Worm (Caenorhabditis elegans) whole organism, L1 larva: Measurements from ENCODE around the gene T04A8.18.
"Not testable (repeated sequence)": the region's sequence is repeated elsewhere in the genome, so short reads cannot be mapped to it uniquely, and the experiment has no call there.

ENCODE experiments used
- C04F5.9 ChIP-seq: sonication (generic microtip); optimal IDR thresholded peaks from 2 replicates; lab custom pipeline; 2016; ENCODE audit warnings: missing genetic modification characterization, missing compliant biosample characterization
- C16A3.4 ChIP-seq: fragments of 150-350 bp; optimal IDR thresholded peaks from 2 replicates; lab custom pipeline; 2014; ENCODE audit warnings: missing biosample characterization, missing genetic modification characterization
- F16B12.6 ChIP-seq: fragments of 150-350 bp; optimal IDR thresholded peaks from 2 replicates; lab custom pipeline; 2014; ENCODE audit warnings: missing biosample characterization, missing genetic modification characterization
- alr-1 ChIP-seq: fragments of 200-800 bp; sonication (Bioruptor generic); optimal IDR thresholded peaks from 2 replicates; lab custom pipeline; 2018; ENCODE audit warnings: borderline replicate concordance, mild to moderate bottlenecking, missing genetic modification characterization, missing compliant biosample characterization
- ama-1 ChIP-seq: fragments of 150-350 bp; optimal IDR thresholded peaks from 2 replicates; lab custom pipeline; 2014
- blmp-1 ChIP-seq: fragments of 150-350 bp; optimal IDR thresholded peaks from 2 replicates; lab custom pipeline; 2014; ENCODE audit warnings: missing biosample characterization, missing genetic modification characterization
- ceh-63 ChIP-seq: fragments of 200-800 bp; sonication (Bioruptor generic); optimal IDR thresholded peaks from 2 replicates; lab custom pipeline; 2018; ENCODE audit warnings: mild to moderate bottlenecking, missing genetic modification characterization, missing compliant biosample characterization
- ceh-8 ChIP-seq: fragments of 200-800 bp; sonication (Bioruptor generic); optimal IDR thresholded peaks from 2 replicates; lab custom pipeline; 2018; ENCODE audit warnings: mild to moderate bottlenecking, missing genetic modification characterization, moderate library complexity, missing compliant biosample characterization
- ceh-82 ChIP-seq, 3 experiments: fragments of 150-350 bp in 1 of 3; sonication (generic microtip) in 2 of 3; optimal IDR thresholded peaks; 2 replicates each; lab custom pipeline; 2014 to 2017; ENCODE audit warnings: missing biosample characterization in 3 of 3, missing genetic modification characterization in 3 of 3
- ces-1 ChIP-seq: fragments of 150-350 bp; optimal IDR thresholded peaks from 2 replicates; lab custom pipeline; 2014; ENCODE audit warnings: missing biosample characterization, missing genetic modification reagents, missing genetic modification characterization
- dpl-1 ChIP-seq, 3 experiments: fragments of 150-350 bp in 2 of 3; sonication (generic microtip) in 1 of 3; optimal IDR thresholded peaks; 2 replicates each; lab custom pipeline; 2014 to 2017; ENCODE audit warnings: missing biosample characterization in 3 of 3, missing genetic modification characterization in 3 of 3, missing genetic modification reagents in 3 of 3
- efl-1 ChIP-seq, 4 experiments: fragments of 150-350 bp; optimal IDR thresholded peaks in 3 of 4; peaks in 1 of 4; 1 replicate in 1 of 4; 2 replicates in 3 of 4; lab custom pipeline; 2014; ENCODE audit warnings: missing biosample characterization in 2 of 4, missing genetic modification characterization in 2 of 4, missing genetic modification reagents in 2 of 4
- egl-13 ChIP-seq: sonication (generic microtip); optimal IDR thresholded peaks from 2 replicates; lab custom pipeline; 2016; ENCODE audit warnings: missing genotype, missing genetic modification reagents, missing genetic modification characterization, missing compliant biosample characterization
- elt-3 ChIP-seq, 6 experiments: fragments of 150-350 bp in 1 of 6; sonication (generic microtip); optimal IDR thresholded peaks; 2 replicates each; lab custom pipeline; 2017 to 2018; ENCODE audit warnings: missing biosample characterization in 6 of 6, missing genetic modification characterization in 6 of 6, inconsistent platforms in 1 of 6
- fkh-4 ChIP-seq: sonication (generic microtip); optimal IDR thresholded peaks from 2 replicates; lab custom pipeline; 2016; ENCODE audit warnings: missing compliant biosample characterization, missing genetic modification characterization, borderline replicate concordance
- hlh-17 ChIP-seq: fragments of 200-800 bp; sonication (Bioruptor generic); optimal IDR thresholded peaks from 2 replicates; lab custom pipeline; 2018; ENCODE audit warnings: missing genetic modification characterization, mild to moderate bottlenecking, missing compliant biosample characterization, moderate library complexity, borderline replicate concordance
- hpl-2 ChIP-seq: fragments of 150-350 bp; optimal IDR thresholded peaks from 2 replicates; lab custom pipeline; 2014; ENCODE audit warnings: missing biosample characterization, missing genetic modification reagents, missing genetic modification characterization
- irx-1 ChIP-seq: sonication (generic microtip); optimal IDR thresholded peaks from 2 replicates; lab custom pipeline; 2016; ENCODE audit warnings: missing genetic modification characterization, missing compliant biosample characterization
- lin-14 ChIP-seq: fragments of 200-800 bp; sonication (Bioruptor generic); optimal IDR thresholded peaks from 2 replicates; lab custom pipeline; 2018; ENCODE audit warnings: mild to moderate bottlenecking, missing genetic modification characterization, moderate library complexity, missing compliant biosample characterization
- lin-35 ChIP-seq, 2 experiments: fragments of 150-350 bp; optimal IDR thresholded peaks; 2 replicates each; lab custom pipeline; 2014; ENCODE audit warnings: missing biosample characterization in 2 of 2, missing genetic modification characterization in 2 of 2, missing genetic modification reagents in 2 of 2
- lsy-2 ChIP-seq, 2 experiments: fragments of 150-350 bp; optimal IDR thresholded peaks; 2 replicates each; lab custom pipeline; 2014; ENCODE audit warnings: missing biosample characterization in 2 of 2, missing genetic modification characterization in 2 of 2
- mdl-1 ChIP-seq, 2 experiments: fragments of 150-350 bp; optimal IDR thresholded peaks; 2 replicates each; lab custom pipeline; 2014 to 2017; ENCODE audit warnings: missing biosample characterization in 2 of 2, missing genetic modification characterization in 2 of 2, inconsistent platforms in 1 of 2
- nhr-11 ChIP-seq: fragments of 150-350 bp; optimal IDR thresholded peaks from 2 replicates; lab custom pipeline; 2014; ENCODE audit warnings: missing biosample characterization, missing genetic modification characterization
- nhr-12 ChIP-seq: sonication (generic microtip); optimal IDR thresholded peaks from 2 replicates; lab custom pipeline; 2017; ENCODE audit warnings: missing biosample characterization, missing genetic modification characterization
- nhr-19 ChIP-seq: fragments of 200-800 bp; sonication (Bioruptor generic); conservative IDR thresholded peaks from 2 replicates; pipeline ENCODE4 v1.3.6; 2022; ENCODE audit warnings: missing genetic modification characterization, missing compliant biosample characterization
- nhr-20 ChIP-seq: sonication (generic microtip); optimal IDR thresholded peaks from 2 replicates; lab custom pipeline; 2016; ENCODE audit warnings: mild to moderate bottlenecking, missing genetic modification characterization, missing compliant biosample characterization
- nhr-71 ChIP-seq: sonication (generic microtip); optimal IDR thresholded peaks from 2 replicates; lab custom pipeline; 2016; ENCODE audit warnings: mild to moderate bottlenecking, missing genetic modification characterization, moderate library complexity, missing compliant biosample characterization
- pag-3 ChIP-seq: sonication (generic microtip); optimal IDR thresholded peaks from 2 replicates; lab custom pipeline; 2017; ENCODE audit warnings: missing genetic modification characterization, mild to moderate bottlenecking, missing compliant biosample characterization, antibody characterized with exemption, borderline replicate concordance; ENCODE audit not compliant: insufficient read depth
- pqm-1 ChIP-seq: sonication (generic microtip); optimal IDR thresholded peaks from 3 replicates; lab custom pipeline; 2017; ENCODE audit warnings: missing biosample characterization, missing genetic modification characterization
- rnt-1 ChIP-seq: sonication (generic microtip); optimal IDR thresholded peaks from 2 replicates; lab custom pipeline; 2016; ENCODE audit warnings: mild to moderate bottlenecking, missing genetic modification characterization, moderate library complexity, missing compliant biosample characterization
- snpc-4 ChIP-seq: fragments of 150-350 bp; optimal IDR thresholded peaks from 2 replicates; lab custom pipeline; 2014; ENCODE audit warnings: missing biosample characterization, missing genetic modification characterization
- snu-23 ChIP-seq: sonication (generic microtip); optimal IDR thresholded peaks from 2 replicates; lab custom pipeline; 2016; ENCODE audit warnings: missing genetic modification characterization, missing compliant biosample characterization
- sox-4 ChIP-seq: sonication (generic microtip); optimal IDR thresholded peaks from 2 replicates; lab custom pipeline; 2016; ENCODE audit warnings: missing genetic modification characterization, missing compliant biosample characterization
- tbx-2 ChIP-seq: sonication (generic microtip); optimal IDR thresholded peaks from 2 replicates; lab custom pipeline; 2016; ENCODE audit warnings: missing genetic modification characterization, missing compliant biosample characterization
- xbp-1 ChIP-seq: sonication (generic microtip); optimal IDR thresholded peaks from 2 replicates; lab custom pipeline; 2016; ENCODE audit warnings: missing genetic modification characterization, missing compliant biosample characterization
- zag-1 ChIP-seq: fragments of 150-350 bp; optimal IDR thresholded peaks from 2 replicates; lab custom pipeline; 2014; ENCODE audit warnings: missing biosample characterization, missing genetic modification characterization
- zip-4 ChIP-seq: fragments of 200-800 bp; sonication (Bioruptor generic); optimal IDR thresholded peaks from 2 replicates; lab custom pipeline; 2018; ENCODE audit warnings: mild to moderate bottlenecking, missing genetic modification characterization, moderate library complexity, missing compliant biosample characterization

T04A8.18 gene

DNA sequence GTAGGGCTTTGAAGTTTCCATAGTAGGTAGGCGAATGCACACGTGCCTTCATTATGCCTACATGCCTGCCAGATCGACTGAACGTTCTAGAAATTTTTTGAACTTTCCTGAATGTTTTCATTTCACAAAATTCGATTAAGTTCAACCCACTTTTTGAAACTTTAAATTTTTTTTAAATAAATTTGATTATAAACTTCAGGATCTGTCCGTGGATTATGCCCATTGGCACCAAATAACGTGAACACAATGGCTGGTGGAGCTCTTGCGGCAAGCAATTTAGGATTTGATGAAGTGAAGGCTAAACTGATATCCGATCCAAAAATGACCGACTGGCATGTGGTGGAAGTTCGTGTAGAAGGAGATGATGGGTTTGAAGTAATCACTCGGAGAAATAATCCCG, 26.4 kb downstream of the T04A8.18 start, which contains the start of gene F17C8.7:
F17C8.7 (plus strand) TSS at position 301 of the 400 bp plus-strand sequence.
- TF ChIP-seq nhr-12 (no peak), ceh-82 (tag; optimal IDR thresholded peaks at IDR 0.05; lab: Kevin White, UChicago) (no peak), zip-4 (GFP tag; lab: Kevin White, UChicago) (no peak), nhr-20 (tag; lab: Kevin White, UChicago) (no peak), egl-13 (tag; lab: Kevin White, UChicago) (no peak), hlh-17 (no peak), snpc-4 (tag; lab: Kevin White, UChicago) (no peak), irx-1 (tag; lab: Kevin White, UChicago) (no peak), xbp-1 (tag; lab: Kevin White, UChicago) (no peak), ceh-8 (GFP tag; lab: Kevin White, UChicago) (no peak), hpl-2 (GFP tag; lab: Kevin White, UChicago) (no peak), ama-1 (no peak), tbx-2 (no peak), lsy-2 (tag; optimal IDR thresholded peaks at IDR 0.05; lab: Kevin White, UChicago) (no peak), nhr-19 (GFP tag; lab: Robert Waterston, UW) (no peak), ceh-63 (no peak), C16A3.4 (tag; lab: Kevin White, UChicago) (no peak), alr-1 (no peak)

DNA sequence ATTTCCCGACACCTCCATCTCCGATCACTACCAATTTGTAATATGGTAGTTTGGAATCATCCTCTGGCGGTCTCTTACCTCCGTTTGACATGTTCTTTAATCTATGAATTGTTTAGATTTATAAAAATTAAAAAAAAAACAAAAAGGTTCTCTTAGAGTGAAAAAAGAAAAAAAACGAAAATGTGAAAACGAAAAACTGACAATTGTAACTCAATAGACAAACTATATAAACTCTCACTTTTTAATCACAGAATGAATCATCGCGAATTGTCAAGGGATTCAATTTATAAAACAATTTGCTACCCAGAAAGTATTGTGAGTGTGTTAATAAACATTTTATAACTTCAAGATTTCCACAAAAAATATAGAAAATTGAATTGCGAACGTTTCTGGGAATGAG, 31.0 kb downstream of the T04A8.18 start, which contains the start of gene ras-2:
ras-2 (minus strand) TSS at position 101 of the 400 bp plus-strand sequence.
- TF ChIP-seq lin-35 (GFP tag; optimal IDR thresholded peaks at IDR 0.05; lab: Kevin White, UChicago) (no peak), xbp-1 (tag; lab: Kevin White, UChicago) (no peak), F16B12.6 (tag; lab: Kevin White, UChicago) (no peak), nhr-11 (tag; lab: Kevin White, UChicago) (no peak), sox-4 (no peak), fkh-4 (tag; lab: Kevin White, UChicago) (no peak)
- TF ChIP-seq, all 84 proteins: peak for 0

DNA sequence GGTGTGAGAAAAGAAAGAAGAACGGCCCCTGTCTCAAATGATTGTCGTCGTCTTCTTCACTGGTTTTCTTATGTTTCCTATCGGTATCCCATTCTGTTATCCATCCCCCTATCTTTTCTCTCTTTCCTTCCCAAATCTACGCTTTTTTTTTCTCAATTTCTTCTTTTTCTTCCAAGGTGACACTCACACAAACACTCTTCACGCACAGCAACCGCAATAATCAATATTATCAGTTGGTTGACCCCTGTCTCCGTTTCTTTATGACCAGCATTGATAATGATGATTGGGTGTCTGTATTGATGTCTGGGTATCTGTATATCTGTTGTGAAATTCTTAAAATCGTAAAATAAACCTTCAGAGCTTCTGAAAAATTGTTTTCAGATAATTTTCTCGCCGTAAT, 31.8 kb downstream of the T04A8.18 start:
- TF ChIP-seq zip-4 (GFP tag; lab: Kevin White, UChicago) (no peak), snu-23 (peak; percentile 42), lsy-2 (tag; optimal IDR thresholded peaks at IDR 0.05; lab: Kevin White, UChicago) (peak in 1 of 2 experiments; percentile 31), lin-35 (GFP tag; optimal IDR thresholded peaks at IDR 0.05; lab: Kevin White, UChicago) (peak in 1 of 2 experiments; percentile 28), rnt-1 (peak; percentile 23), mdl-1 (tag; optimal IDR thresholded peaks at IDR 0.05; lab: Kevin White, UChicago) (peak in 1 of 2 experiments; percentile 4), nhr-71 (tag; lab: Kevin White, UChicago) (peak; percentile 3), zag-1 (tag; lab: Kevin White, UChicago) (no peak), lin-14 (GFP tag; lab: Kevin White, UChicago) (peak; percentile 69), pqm-1 (tag; lab: Kevin White, UChicago) (no peak), dpl-1 (GFP tag; optimal IDR thresholded peaks at IDR 0.05; lab: Kevin White, UChicago) (peak in 1 of 3 experiments; percentile 7), elt-3 (tag; optimal IDR thresholded peaks at IDR 0.05; lab: Kevin White, UChicago) (peak in 3 of 6 experiments; percentile 12 to 82 (median 23)), C16A3.4 (tag; lab: Kevin White, UChicago) (peak; percentile 1), nhr-19 (GFP tag; lab: Robert Waterston, UW) (no peak), blmp-1 (tag; lab: Kevin White, UChicago) (peak; percentile 67), efl-1 (optimal IDR thresholded peaks at IDR 0.05; lab: Kevin White, UChicago) (no peak), efl-1 (GFP tag; optimal IDR thresholded peaks at IDR 0.05 in 1 of 2; lab: Kevin White, UChicago) (peak in 1 of 2 experiments; percentile 87), pag-3 (tag; lab: Kevin White, UChicago) (no peak)

DNA sequence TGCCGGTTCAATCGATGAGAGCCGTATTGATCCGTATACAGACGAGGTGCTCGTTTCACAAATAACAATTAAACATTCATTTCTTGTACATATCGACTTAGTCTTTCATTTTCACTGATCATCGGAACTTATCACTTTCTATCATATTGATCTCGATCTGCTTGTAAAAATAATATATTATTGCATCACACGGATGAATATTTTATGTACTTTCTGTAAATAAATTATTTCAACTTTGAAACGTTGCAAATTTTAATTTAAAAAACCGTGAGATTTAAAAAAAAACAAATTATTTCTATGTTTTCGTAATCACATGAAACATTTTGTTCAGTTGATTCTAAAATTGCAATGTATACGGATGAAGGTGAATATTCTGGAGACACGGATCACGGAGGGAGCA, 33.6 kb downstream of the T04A8.18 start, which contains the start of gene twk-6:
twk-6 (plus strand) TSS at position 301 of the 400 bp plus-strand sequence.
- TF ChIP-seq zag-1 (tag; lab: Kevin White, UChicago); C04F5.9; ces-1 (GFP tag; lab: Kevin White, UChicago): not testable (repeated sequence)
- TF ChIP-seq, all 84 proteins: peak for 0; not testable (repeated sequence) for 84
